Worm (Caenorhabditis elegans) whole organism, L1 larva: ENCODE data around the gene T11F9.21.

Experiments
- C16A3.4 ChIP-seq: fragments of 150-350 bp; optimal IDR thresholded peaks from 2 replicates; lab custom pipeline; 2014; ENCODE audit warnings: missing biosample characterization, missing genetic modification characterization
- Y116A8C.19 ChIP-seq: sonication (generic microtip); optimal IDR thresholded peaks from 2 replicates; lab custom pipeline; 2016; ENCODE audit warnings: missing compliant biosample characterization, missing genetic modification characterization, borderline replicate concordance
- alr-1 ChIP-seq: fragments of 200-800 bp; sonication (Bioruptor generic); optimal IDR thresholded peaks from 2 replicates; lab custom pipeline; 2018; ENCODE audit warnings: borderline replicate concordance, mild to moderate bottlenecking, missing genetic modification characterization, missing compliant biosample characterization
- blmp-1 ChIP-seq: fragments of 150-350 bp; optimal IDR thresholded peaks from 2 replicates; lab custom pipeline; 2014; ENCODE audit warnings: missing biosample characterization, missing genetic modification characterization
- ceh-88 ChIP-seq: fragments of 200-800 bp; sonication (Bioruptor generic); IDR thresholded peaks from 2 replicates; pipeline ENCODE4 v1.3.6; 2022; ENCODE audit warnings: missing genetic modification characterization, missing compliant biosample characterization
- dsc-1 ChIP-seq: sonication (generic microtip); optimal IDR thresholded peaks from 2 replicates; lab custom pipeline; 2016; ENCODE audit warnings: mild to moderate bottlenecking, missing genetic modification characterization, missing compliant biosample characterization
- efl-1 ChIP-seq, 4 experiments: fragments of 150-350 bp; optimal IDR thresholded peaks in 3 of 4; peaks in 1 of 4; 1 replicate in 1 of 4; 2 replicates in 3 of 4; lab custom pipeline; 2014; ENCODE audit warnings: missing biosample characterization in 2 of 4, missing genetic modification characterization in 2 of 4, missing genetic modification reagents in 2 of 4
- elt-2 ChIP-seq: sonication (generic microtip); optimal IDR thresholded peaks from 2 replicates; lab custom pipeline; 2016; ENCODE audit warnings: missing genetic modification characterization, mild to moderate bottlenecking, inconsistent platforms, missing compliant biosample characterization, missing genetic modification reagents
- elt-3 ChIP-seq, 6 experiments: fragments of 150-350 bp in 1 of 6; sonication (generic microtip); optimal IDR thresholded peaks; 2 replicates each; lab custom pipeline; 2017 to 2018; ENCODE audit warnings: missing biosample characterization in 6 of 6, missing genetic modification characterization in 6 of 6, inconsistent platforms in 1 of 6
- fkh-10 ChIP-seq: sonication (generic microtip); optimal IDR thresholded peaks from 2 replicates; lab custom pipeline; 2017; ENCODE audit warnings: missing biosample characterization, missing genetic modification reagents, missing genetic modification characterization
- fkh-4 ChIP-seq: sonication (generic microtip); optimal IDR thresholded peaks from 2 replicates; lab custom pipeline; 2016; ENCODE audit warnings: missing compliant biosample characterization, missing genetic modification characterization, borderline replicate concordance
- grh-1 ChIP-seq: fragments of 200-800 bp; sonication (Bioruptor generic); IDR thresholded peaks from 2 replicates; pipeline ENCODE4 v1.3.6; 2022; ENCODE audit warnings: missing genetic modification reagents, missing genetic modification characterization, missing compliant biosample characterization
- hlh-4 ChIP-seq: sonication (generic microtip); optimal IDR thresholded peaks from 2 replicates; lab custom pipeline; 2016; ENCODE audit warnings: mild to moderate bottlenecking, missing genetic modification characterization, missing compliant biosample characterization
- lin-13 ChIP-seq: fragments of 150-350 bp; optimal IDR thresholded peaks from 2 replicates; lab custom pipeline; 2014; ENCODE audit warnings: missing biosample characterization, missing genetic modification reagents, missing genetic modification characterization
- lin-14 ChIP-seq: fragments of 200-800 bp; sonication (Bioruptor generic); optimal IDR thresholded peaks from 2 replicates; lab custom pipeline; 2018; ENCODE audit warnings: mild to moderate bottlenecking, missing genetic modification characterization, moderate library complexity, missing compliant biosample characterization
- lin-15B ChIP-seq: fragments of 150-350 bp; sonication (generic microtip); optimal IDR thresholded peaks from 3 replicates; lab custom pipeline; 2014; ENCODE audit warnings: missing biosample characterization, missing genetic modification characterization
- lsy-2 ChIP-seq, 2 experiments: fragments of 150-350 bp; optimal IDR thresholded peaks; 2 replicates each; lab custom pipeline; 2014; ENCODE audit warnings: missing biosample characterization in 2 of 2, missing genetic modification characterization in 2 of 2
- mef-2 ChIP-seq: fragments of 150-350 bp; optimal IDR thresholded peaks from 2 replicates; lab custom pipeline; 2014; ENCODE audit warnings: missing biosample characterization, missing genetic modification characterization
- mep-1 ChIP-seq: fragments of 150-350 bp; optimal IDR thresholded peaks from 2 replicates; lab custom pipeline; 2014; ENCODE audit warnings: missing biosample characterization, missing genetic modification characterization
- nhr-19 ChIP-seq: fragments of 200-800 bp; sonication (Bioruptor generic); conservative IDR thresholded peaks from 2 replicates; pipeline ENCODE4 v1.3.6; 2022; ENCODE audit warnings: missing genetic modification characterization, missing compliant biosample characterization
- nhr-20 ChIP-seq: sonication (generic microtip); optimal IDR thresholded peaks from 2 replicates; lab custom pipeline; 2016; ENCODE audit warnings: mild to moderate bottlenecking, missing genetic modification characterization, missing compliant biosample characterization
- nhr-237 ChIP-seq: fragments of 150-350 bp; optimal IDR thresholded peaks from 2 replicates; lab custom pipeline; 2014; ENCODE audit warnings: missing biosample characterization, missing genetic modification characterization
- nhr-47 ChIP-seq: sonication (generic microtip); optimal IDR thresholded peaks from 2 replicates; lab custom pipeline; 2016; ENCODE audit warnings: mild to moderate bottlenecking, missing genetic modification characterization, moderate library complexity, missing compliant biosample characterization
- nhr-71 ChIP-seq: sonication (generic microtip); optimal IDR thresholded peaks from 2 replicates; lab custom pipeline; 2016; ENCODE audit warnings: mild to moderate bottlenecking, missing genetic modification characterization, moderate library complexity, missing compliant biosample characterization
- nhr-84 ChIP-seq: sonication (generic microtip); optimal IDR thresholded peaks from 2 replicates; lab custom pipeline; 2017; ENCODE audit warnings: missing biosample characterization, missing genetic modification characterization
- nhr-85 ChIP-seq: sonication (generic microtip); peaks from one replicate; lab custom pipeline; 2016; ENCODE audit warnings: missing genetic modification characterization, inconsistent platforms, missing compliant biosample characterization
- pag-3 ChIP-seq: sonication (generic microtip); optimal IDR thresholded peaks from 2 replicates; lab custom pipeline; 2017; ENCODE audit warnings: missing genetic modification characterization, mild to moderate bottlenecking, missing compliant biosample characterization, antibody characterized with exemption, borderline replicate concordance; ENCODE audit not compliant: insufficient read depth
- rnt-1 ChIP-seq: sonication (generic microtip); optimal IDR thresholded peaks from 2 replicates; lab custom pipeline; 2016; ENCODE audit warnings: mild to moderate bottlenecking, missing genetic modification characterization, moderate library complexity, missing compliant biosample characterization
- skn-1 ChIP-seq: fragments of 150-350 bp; optimal IDR thresholded peaks from 2 replicates; lab custom pipeline; 2014; ENCODE audit warnings: missing biosample characterization, missing genetic modification characterization
- snu-23 ChIP-seq: sonication (generic microtip); optimal IDR thresholded peaks from 2 replicates; lab custom pipeline; 2016; ENCODE audit warnings: missing genetic modification characterization, missing compliant biosample characterization
- sup-37 ChIP-seq: fragments of 200-800 bp; sonication (Bioruptor generic); optimal IDR thresholded peaks from 2 replicates; lab custom pipeline; 2018; ENCODE audit warnings: mild to moderate bottlenecking, missing genetic modification characterization, missing compliant biosample characterization
- unc-130 ChIP-seq: fragments of 150-350 bp; optimal IDR thresholded peaks from 2 replicates; lab custom pipeline; 2017; ENCODE audit warnings: missing biosample characterization, missing genetic modification characterization, inconsistent platforms
- unc-86 ChIP-seq: sonication (generic microtip); optimal IDR thresholded peaks from 2 replicates; lab custom pipeline; 2016; ENCODE audit warnings: missing genetic modification characterization, missing compliant biosample characterization
- vab-15 ChIP-seq: sonication (generic microtip); optimal IDR thresholded peaks from 2 replicates; lab custom pipeline; 2017; ENCODE audit warnings: missing genotype, mild to moderate bottlenecking, missing genetic modification characterization, missing compliant biosample characterization
- zip-4 ChIP-seq: fragments of 200-800 bp; sonication (Bioruptor generic); optimal IDR thresholded peaks from 2 replicates; lab custom pipeline; 2018; ENCODE audit warnings: mild to moderate bottlenecking, missing genetic modification characterization, moderate library complexity, missing compliant biosample characterization
- ztf-11 ChIP-seq, 2 experiments: sonication (generic microtip); optimal IDR thresholded peaks; 2 replicates each; lab custom pipeline; 2016 to 2017; ENCODE audit warnings: missing genetic modification characterization in 2 of 2, missing biosample characterization in 1 of 2, missing compliant biosample characterization in 1 of 2

The T11F9.21 gene

DNA sequence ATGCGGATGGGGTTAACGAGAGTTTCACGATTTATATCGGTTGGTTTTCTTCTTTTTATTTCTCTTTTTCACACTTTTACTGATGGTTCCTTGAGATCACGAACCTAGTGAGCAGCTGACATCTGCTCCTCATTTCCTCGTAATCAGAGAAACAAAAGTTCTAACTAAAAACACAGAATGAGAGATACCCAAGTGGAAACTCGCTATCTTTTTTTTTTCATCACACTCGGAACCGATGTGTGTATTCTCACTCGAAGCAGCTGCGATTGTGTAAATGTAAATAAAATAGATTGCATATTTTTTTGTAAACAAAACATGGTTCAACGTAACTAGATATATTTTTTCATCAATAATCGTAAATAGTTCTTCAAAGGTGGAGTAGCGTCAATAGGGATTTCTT lies 13.8 kb downstream of the T11F9.21 start:
- TF ChIP-seq nhr-85 (tag; lab: Kevin White, UChicago) = no peak
- peak; percentile 43 for TF ChIP-seq mep-1
- TF ChIP-seq fkh-4 (tag; lab: Kevin White, UChicago) = peak; percentile 85
- peak; percentile 30 to 56 for TF ChIP-seq lsy-2 (tag; optimal IDR thresholded peaks at IDR 0.05; lab: Kevin White, UChicago)
- TF ChIP-seq rnt-1 (tag; lab: Kevin White, UChicago) = peak; percentile 61
- peak; percentile 98 for TF ChIP-seq dsc-1
- TF ChIP-seq snu-23 (GFP tag; lab: Kevin White, UChicago) = peak; percentile 40
- no peak for TF ChIP-seq nhr-47
- no peak for TF ChIP-seq hlh-4 (tag; lab: Kevin White, UChicago)
- peak; percentile 33 for TF ChIP-seq nhr-20 (tag; lab: Kevin White, UChicago)
- peak; percentile 72 for TF ChIP-seq nhr-71 (tag; lab: Kevin White, UChicago)
- peak; percentile 88 for TF ChIP-seq lin-14 (GFP tag; lab: Kevin White, UChicago)
- TF ChIP-seq efl-1 (optimal IDR thresholded peaks at IDR 0.05; lab: Kevin White, UChicago) = peak in 1 of 2 experiments; percentile 18
- TF ChIP-seq efl-1 (GFP tag; optimal IDR thresholded peaks at IDR 0.05 in 1 of 2; lab: Kevin White, UChicago) = no peak
- no peak for TF ChIP-seq nhr-84 (tag; lab: Kevin White, UChicago)
- peak; percentile 48 for TF ChIP-seq nhr-19
- peak; percentile 27 for TF ChIP-seq unc-130 (tag; lab: Kevin White, UChicago)

ce11 chrV:11508773-11509172 lies 16.2 kb downstream of the T11F9.21 start, which contains the start of gene ttll-5:
TSS of gene ttll-5 (plus strand) at chrV:11509060.
- peak; percentile 5 for TF ChIP-seq snu-23 (GFP tag; lab: Kevin White, UChicago)
- peak; percentile 21 for TF ChIP-seq skn-1 (tag; lab: Kevin White, UChicago)
- TF ChIP-seq fkh-10 (GFP tag; lab: Kevin White, UChicago) = no peak
- no peak for TF ChIP-seq ceh-88 (GFP tag; lab: Robert Waterston, UW)
- no peak for TF ChIP-seq efl-1 (optimal IDR thresholded peaks at IDR 0.05; lab: Kevin White, UChicago)
- TF ChIP-seq efl-1 (GFP tag; optimal IDR thresholded peaks at IDR 0.05 in 1 of 2; lab: Kevin White, UChicago) = peak in 1 of 2 experiments; percentile 70
- TF ChIP-seq nhr-237 (tag; lab: Kevin White, UChicago) = no peak
- TF ChIP-seq nhr-85 (tag; lab: Kevin White, UChicago) = peak; percentile 77
- TF ChIP-seq nhr-20 (tag; lab: Kevin White, UChicago) = peak; percentile 7
- peak; percentile 55 for TF ChIP-seq lin-14 (GFP tag; lab: Kevin White, UChicago)
- peak; percentile 62 for TF ChIP-seq blmp-1 (tag; lab: Kevin White, UChicago)
- TF ChIP-seq pag-3 = peak; percentile 57
- TF ChIP-seq elt-3 (tag; optimal IDR thresholded peaks at IDR 0.05; lab: Kevin White, UChicago) = peak in 3 of 6 experiments; percentile 6 to 62 (median 62)

- no peak for TF ChIP-seq Y116A8C.19 (tag; lab: Kevin White, UChicago)
- TF ChIP-seq zip-4 (GFP tag; lab: Kevin White, UChicago) = no peak
- no peak for TF ChIP-seq grh-1 (GFP tag; lab: Robert Waterston, UW)
- no peak for TF ChIP-seq sup-37 (GFP tag; lab: Kevin White, UChicago)
- TF ChIP-seq vab-15 = no peak
- no peak for TF ChIP-seq unc-130 (tag; lab: Kevin White, UChicago)
- TF ChIP-seq elt-2 (tag; lab: Kevin White, UChicago) = no peak
- no peak for TF ChIP-seq snu-23 (GFP tag; lab: Kevin White, UChicago)
- TF ChIP-seq unc-86 = no peak
- no peak for TF ChIP-seq pag-3
- TF ChIP-seq lin-15B (tag; lab: Kevin White, UChicago) = no peak
- TF ChIP-seq lin-14 (GFP tag; lab: Kevin White, UChicago) = no peak
- no peak for TF ChIP-seq alr-1 (tag; lab: Kevin White, UChicago)
- no peak for TF ChIP-seq fkh-10 (GFP tag; lab: Kevin White, UChicago)
- TF ChIP-seq mef-2 = no peak
- TF ChIP-seq ztf-11 (tag; optimal IDR thresholded peaks at IDR 0.05; lab: Kevin White, UChicago) = no peak
- TF ChIP-seq lin-13 (GFP tag; lab: Kevin White, UChicago) = no peak
- no peak for TF ChIP-seq C16A3.4 (tag; lab: Kevin White, UChicago)
Observed at ce11 chrV:11513432-11513831, 20.9 kb downstream of the T11F9.21 start, which contains the start of gene C55A6.3. TSS of gene C55A6.3 (minus strand) at chrV:11513532.
